Worm (Caenorhabditis elegans): Measurements from ENCODE around the gene camt-1.

DNA sequence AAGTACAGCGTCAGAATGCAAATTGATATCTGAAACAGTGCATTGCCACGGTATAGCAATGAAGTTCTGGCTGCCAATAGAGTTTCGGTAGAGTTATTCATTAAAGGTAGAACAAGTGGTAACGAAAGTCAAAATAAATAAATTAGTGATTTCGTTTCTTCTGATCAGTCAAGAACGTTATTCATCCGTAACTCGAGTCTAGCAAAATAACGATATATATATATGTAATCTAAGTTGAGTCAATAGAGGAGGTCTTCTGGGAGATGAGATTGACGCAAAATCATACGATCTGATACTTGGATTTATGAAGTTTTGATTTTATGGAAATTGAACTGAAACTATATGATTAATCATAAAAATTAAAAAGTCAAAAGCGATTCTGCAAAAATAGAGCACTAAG lies 22.9 kb upstream of the camt-1 start, which contains the start of gene sra-35:
- TF ChIP-seq hlh-13 (GFP tag; optimal IDR thresholded peaks at IDR 0.05): no peak
- TF ChIP-seq ceh-22 (tag; optimal IDR thresholded peaks at IDR 0.05): no peak
- TF ChIP-seq ama-1 (optimal IDR thresholded peaks at IDR 0.05): no peak
- TF ChIP-seq ref-2 (tag; optimal IDR thresholded peaks at IDR 0.05): no peak
- no peak for TF ChIP-seq pha-4 (tag; optimal IDR thresholded peaks at IDR 0.05)
- no peak for TF ChIP-seq che-1 (tag; optimal IDR thresholded peaks at IDR 0.05)
- TF ChIP-seq ets-4 (tag; optimal IDR thresholded peaks at IDR 0.05): no peak
- TF ChIP-seq dve-1 (tag; optimal IDR thresholded peaks at IDR 0.05): no peak
- no peak for TF ChIP-seq nhr-11 (tag; optimal IDR thresholded peaks at IDR 0.05)
- no peak for TF ChIP-seq C08G9.2 (tag; optimal IDR thresholded peaks at IDR 0.05)
- no peak for TF ChIP-seq madf-2 (tag; optimal IDR thresholded peaks at IDR 0.05)

Measured in whole organism, late embryonic.